Fruit fly (Drosophila melanogaster) S2 (cell line): Measurements from ENCODE around the gene orb2.

ENCODE experiments used
- CG8478 ChIP-seq: fragments of >200 bp; optimal IDR thresholded peaks from 2 replicates; lab custom pipeline; 2018
- CTCF ChIP-seq, 2 experiments: fragments of >200 bp; optimal IDR thresholded peaks; 2 replicates each; lab custom pipeline; 2018

orb2 gene

DNA sequence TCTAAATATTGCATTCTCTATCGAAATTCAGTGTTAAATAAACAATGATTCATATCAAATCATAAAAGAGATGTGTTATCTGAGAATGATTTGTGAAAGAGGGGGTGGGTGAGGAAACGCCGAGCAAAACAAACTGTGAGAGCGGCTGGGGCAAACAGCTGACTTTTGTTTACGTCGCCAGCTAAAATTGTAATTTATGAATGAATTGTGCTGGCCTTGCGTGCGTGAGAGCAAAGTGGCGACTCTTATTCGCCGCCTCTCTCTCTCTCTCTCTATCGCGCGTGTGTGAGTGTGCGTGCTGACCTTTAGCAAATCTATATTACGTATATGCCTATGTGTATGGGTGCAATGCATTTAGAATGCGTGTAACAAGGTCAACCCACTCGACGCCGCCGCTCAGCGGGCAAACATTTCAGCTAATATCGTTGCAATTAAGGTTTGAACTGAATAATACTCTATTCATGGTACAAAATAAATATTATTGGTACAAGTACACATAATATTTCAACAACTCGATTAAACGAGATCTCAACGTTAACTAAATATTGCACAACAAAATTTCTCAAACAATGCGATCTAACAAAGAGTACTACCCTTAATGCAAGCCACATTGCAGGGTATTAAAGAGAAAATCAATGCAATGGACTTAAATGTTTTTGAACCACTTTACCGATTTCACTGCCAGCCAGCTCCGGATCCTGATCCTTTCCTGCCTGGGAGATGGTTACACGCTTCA, 24.6 kb upstream of the orb2 start:
- TF ChIP-seq CG8478 (lab: Kevin White, UChicago) (no peak), CTCF (optimal IDR thresholded peaks at IDR 0.05; lab: Kevin White, UChicago) (no peak)

DNA sequence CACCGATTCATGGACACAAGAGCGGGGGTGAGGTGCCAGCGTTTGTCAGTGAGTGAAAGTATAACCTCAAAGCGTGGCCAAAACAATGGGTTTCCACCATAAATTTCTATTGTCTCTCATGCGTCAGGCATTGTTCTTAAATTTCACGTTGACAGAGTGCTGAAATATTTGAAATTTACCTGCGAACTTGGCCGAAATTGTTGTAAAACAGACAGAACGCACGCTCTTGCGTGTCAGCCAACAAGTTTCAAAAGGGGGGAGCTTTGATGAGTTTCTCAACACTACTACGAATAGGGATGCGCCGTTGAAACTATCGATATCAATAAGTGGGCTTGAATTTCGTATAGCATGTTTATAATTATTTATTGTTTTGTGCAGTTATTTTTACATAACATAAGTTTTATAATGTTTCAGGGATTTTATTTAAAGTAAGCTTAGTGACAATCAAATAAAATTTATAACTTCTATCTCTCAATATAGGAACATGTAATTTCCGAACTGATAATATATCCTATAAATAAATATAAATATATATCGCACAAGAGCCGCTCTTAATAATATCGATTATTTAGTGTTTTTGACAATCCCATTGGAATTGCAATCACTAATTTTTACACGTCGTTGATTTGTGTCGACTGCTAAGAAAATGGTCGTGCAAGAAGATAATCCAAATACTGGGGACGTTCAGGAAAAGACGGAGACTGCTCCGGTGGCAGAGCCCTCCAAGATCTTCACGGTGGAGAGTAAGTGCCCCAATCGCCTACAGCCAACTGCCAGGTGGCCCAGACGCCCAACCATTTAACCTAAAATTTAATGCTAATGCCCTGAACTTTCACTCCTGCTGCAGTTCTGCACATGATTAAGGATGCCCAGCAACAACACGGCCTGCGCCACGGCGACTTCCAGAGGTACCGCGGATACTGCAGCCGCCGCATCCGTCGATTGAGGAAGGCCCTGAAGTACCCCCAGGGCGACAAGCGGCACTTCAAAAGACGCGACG, 20.5 kb upstream of the orb2 start, which contains the start of the genes pix and Srp68:
Gene pix (minus strand): TSS at position 288 of the 1,000 bp plus-strand sequence.
Gene Srp68 (plus strand): TSS at position 569 of the 1,000 bp plus-strand sequence.
- TF ChIP-seq CG8478 (lab: Kevin White, UChicago) (no peak), CTCF (optimal IDR thresholded peaks at IDR 0.05; lab: Kevin White, UChicago) (no peak)

DNA sequence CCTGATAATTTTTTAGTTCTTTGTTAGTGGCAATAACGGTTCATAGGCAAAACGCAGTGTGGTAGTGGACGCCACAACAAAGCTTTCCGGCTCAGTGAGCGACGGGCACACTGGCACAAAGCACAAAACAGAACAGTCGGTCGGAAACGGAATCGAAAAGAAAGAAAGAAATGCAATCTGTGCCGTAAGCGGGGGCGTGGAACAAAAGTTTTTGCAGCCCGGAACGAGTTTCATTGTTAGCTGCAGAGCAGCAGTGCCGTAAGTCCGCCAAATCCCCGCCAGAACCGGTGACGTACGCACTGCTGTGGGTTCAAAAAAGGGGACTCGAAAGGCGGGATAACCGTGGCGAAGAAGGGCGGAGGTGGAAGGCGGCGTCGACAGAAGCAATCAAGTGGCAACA, 14.2 kb upstream of the orb2 start, which contains the start of gene CG5026:
Gene CG5026 (plus strand): TSS at position 92 of the 400 bp plus-strand sequence.
- TF ChIP-seq CG8478 (lab: Kevin White, UChicago) = no peak
- TF ChIP-seq CTCF (optimal IDR thresholded peaks at IDR 0.05; lab: Kevin White, UChicago) = no peak

DNA sequence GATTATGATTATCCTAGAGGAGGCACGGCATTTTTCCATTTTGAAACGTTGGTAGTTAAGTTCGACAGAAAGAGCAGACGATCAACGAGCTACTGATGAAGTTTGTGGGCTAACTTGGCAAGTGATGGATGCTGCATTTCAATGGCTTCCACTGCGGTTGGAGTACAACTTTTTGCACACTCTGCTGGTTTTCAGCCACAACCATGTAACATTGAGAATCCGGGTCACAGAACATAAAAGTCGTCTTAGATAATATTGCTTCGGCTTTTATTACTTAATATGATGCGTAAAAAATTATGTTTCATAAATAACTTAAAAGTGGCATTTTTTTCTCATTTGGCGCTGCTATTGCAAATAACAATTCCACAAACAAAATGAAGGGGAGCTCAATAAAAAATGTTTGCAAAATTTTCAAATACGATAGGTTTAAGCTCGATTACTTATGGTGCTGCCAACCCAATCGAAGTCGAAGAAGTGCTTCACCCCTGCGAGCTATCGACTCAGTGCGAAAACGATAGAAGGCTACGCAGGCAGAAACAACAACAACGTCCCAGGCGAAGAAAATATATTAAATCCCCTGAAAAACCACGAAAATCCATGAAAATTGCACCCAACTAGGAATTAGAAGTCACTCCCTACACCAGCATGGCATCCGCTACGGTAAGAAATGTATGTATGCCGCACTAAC, 12.2 kb upstream of the orb2 start, which contains the start of the genes CG5653 and CG5021:
Gene CG5653 (minus strand): TSS at position 51 of the 688 bp plus-strand sequence.
Gene CG5021 (plus strand): TSS at position 506 of the 688 bp plus-strand sequence.
- TF ChIP-seq CG8478 (lab: Kevin White, UChicago) = no peak
- no peak for TF ChIP-seq CTCF (optimal IDR thresholded peaks at IDR 0.05; lab: Kevin White, UChicago)

DNA sequence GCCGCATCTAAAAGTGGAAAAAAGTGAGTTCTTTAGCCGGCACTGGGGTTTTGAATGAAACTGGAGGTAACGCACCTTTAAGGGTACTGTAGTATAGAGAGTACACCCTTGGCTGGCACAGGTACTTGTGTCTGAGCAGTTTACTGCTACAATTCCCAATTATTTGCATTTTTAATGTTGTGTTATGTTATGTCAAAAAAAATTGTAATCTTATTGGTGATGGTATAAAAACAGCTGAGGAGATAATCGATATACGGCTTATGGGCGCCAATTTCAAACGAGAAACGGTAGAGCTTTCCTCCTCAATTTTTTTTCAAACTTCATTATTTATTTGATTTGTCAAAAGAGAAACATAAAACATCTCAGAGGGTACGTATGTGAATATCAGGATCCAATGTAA, 10.2 kb upstream of the orb2 start, which contains the start of gene ValRS-m:
Gene ValRS-m (minus strand): TSS at position 312 of the 400 bp plus-strand sequence.
- TF ChIP-seq CG8478 (lab: Kevin White, UChicago) (no peak), CTCF (optimal IDR thresholded peaks at IDR 0.05; lab: Kevin White, UChicago) (no peak)

DNA sequence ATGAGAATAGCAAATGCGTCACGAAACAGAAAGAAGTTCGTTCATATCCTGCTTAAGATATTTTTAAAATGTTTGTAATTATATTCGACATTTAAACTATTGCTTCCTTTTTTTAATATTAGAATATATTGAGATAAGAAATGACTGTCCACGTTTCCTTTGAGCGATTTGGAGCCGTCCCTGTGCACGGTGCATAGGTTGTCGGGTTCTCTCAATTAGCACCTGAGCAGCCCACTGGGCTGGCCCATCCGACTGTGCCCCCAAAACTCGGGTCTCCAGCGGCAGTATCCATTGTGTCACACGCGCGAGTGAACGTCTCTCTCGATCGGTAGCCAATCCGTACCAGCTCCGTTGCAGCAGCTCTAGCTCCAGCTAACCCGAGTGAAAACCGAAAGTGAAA, 4.3 kb upstream of the orb2 start, which contains the start of gene CG13313:
Gene CG13313 (plus strand): TSS at position 301 of the 400 bp plus-strand sequence.
- TF ChIP-seq CTCF (optimal IDR thresholded peaks at IDR 0.05; lab: Kevin White, UChicago) (no peak), CG8478 (lab: Kevin White, UChicago) (no peak)

DNA sequence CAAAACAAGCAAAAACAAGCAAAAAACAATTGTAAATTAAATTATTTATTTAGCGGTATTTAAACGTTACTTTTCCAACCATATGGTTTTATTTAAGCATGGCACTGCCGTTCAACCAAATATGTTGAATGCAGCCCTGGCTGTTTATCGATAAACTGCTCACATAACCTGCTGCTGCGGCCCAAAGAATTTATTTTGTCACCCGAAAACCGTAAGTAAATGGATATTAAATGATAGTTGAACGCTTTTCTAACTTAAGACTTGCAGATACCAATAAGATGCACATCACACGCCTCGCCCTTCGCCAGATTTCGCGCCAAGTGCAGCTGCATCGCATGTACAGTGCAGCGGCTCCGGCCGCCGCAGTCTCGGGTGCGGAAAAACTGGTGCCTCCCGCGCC, 2.4 kb upstream of the orb2 start, which contains the start of gene mRpL12:
Gene mRpL12 (plus strand): TSS at position 123 of the 400 bp plus-strand sequence.
- TF ChIP-seq CG8478 (lab: Kevin White, UChicago) = no peak
- no peak for TF ChIP-seq CTCF (optimal IDR thresholded peaks at IDR 0.05; lab: Kevin White, UChicago)

DNA sequence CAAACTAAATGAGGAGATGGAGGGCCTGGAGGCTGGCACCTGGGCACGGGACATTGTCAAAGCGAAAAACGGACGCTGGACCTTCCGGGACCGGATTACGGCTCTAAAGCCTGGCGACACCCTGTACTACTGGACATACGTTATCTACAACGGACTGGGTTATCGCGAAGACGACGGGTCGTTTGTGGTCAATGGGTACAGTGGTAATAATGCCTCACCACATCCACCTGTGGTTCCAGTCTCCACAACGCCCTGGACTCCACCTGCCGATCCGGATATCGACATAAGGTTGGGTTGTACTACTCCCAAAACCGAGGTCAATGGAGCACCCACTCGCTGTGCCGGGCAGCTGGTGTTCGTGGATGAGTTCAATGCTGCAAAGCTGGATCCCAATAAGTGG, 936 bp upstream of the orb2 start:
- TF ChIP-seq CG8478 (lab: Kevin White, UChicago) (no peak), CTCF (optimal IDR thresholded peaks at IDR 0.05; lab: Kevin White, UChicago) (no peak)

DNA sequence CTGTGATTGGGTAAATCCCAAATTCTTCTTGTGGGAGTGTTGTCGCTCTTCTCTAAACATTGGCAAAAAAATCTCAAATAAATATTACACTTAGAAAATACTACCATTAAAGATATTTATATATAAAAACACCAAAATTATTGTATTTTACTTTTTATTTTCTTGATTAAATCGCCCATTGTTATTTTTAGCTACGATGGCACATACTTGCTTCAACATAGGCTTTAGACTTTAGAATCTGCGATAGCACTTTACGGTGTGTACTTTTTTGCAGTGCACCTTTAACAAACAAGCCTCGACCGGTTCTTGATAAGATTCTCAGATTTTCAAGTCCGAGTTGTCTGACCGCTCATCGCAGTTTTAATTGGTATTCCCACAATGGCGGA, 378 bp upstream of the orb2 start, which contains the start of gene GNBP3:
Gene GNBP3 (plus strand): TSS at position 374 of the 386 bp plus-strand sequence.
- no peak for TF ChIP-seq CG8478 (lab: Kevin White, UChicago)
- TF ChIP-seq CTCF (optimal IDR thresholded peaks at IDR 0.05; lab: Kevin White, UChicago) = no peak

DNA sequence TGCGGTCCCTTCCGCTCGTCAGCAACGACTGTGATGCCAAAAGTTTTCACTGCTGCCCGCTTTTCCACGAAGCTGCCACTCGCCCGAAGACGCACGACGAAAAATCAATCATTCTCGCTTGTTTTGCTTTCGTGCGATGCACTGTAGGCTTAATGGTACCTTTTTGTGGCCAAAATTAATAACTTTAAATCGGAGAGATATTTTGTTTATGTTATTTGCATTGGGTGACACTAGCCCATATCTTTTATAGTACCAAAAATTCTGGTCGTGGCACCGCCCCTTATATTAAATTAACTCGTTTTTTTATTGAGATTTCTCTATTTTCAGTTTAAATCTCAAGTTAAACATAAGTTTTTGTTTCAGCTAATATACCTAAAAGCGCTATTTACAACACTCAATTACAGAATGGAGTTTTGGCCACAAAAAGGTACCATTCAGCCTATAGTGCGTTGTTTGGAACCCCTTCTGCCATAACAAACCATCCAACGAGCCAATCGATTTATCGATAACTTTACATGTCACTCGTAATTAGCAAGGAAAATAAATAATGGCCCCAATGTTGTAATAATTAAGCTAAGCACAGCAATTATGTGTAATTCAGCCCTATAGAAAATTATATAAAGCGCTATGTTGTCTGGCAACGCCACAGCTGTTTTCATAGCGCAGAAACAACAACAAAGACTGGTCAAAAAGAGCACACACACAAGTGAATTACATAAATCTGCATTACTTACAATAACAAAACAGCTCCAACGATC, 885 bp downstream of the orb2 start:
- no peak for TF ChIP-seq CTCF (optimal IDR thresholded peaks at IDR 0.05; lab: Kevin White, UChicago)
- TF ChIP-seq CG8478 (lab: Kevin White, UChicago) = no peak

DNA sequence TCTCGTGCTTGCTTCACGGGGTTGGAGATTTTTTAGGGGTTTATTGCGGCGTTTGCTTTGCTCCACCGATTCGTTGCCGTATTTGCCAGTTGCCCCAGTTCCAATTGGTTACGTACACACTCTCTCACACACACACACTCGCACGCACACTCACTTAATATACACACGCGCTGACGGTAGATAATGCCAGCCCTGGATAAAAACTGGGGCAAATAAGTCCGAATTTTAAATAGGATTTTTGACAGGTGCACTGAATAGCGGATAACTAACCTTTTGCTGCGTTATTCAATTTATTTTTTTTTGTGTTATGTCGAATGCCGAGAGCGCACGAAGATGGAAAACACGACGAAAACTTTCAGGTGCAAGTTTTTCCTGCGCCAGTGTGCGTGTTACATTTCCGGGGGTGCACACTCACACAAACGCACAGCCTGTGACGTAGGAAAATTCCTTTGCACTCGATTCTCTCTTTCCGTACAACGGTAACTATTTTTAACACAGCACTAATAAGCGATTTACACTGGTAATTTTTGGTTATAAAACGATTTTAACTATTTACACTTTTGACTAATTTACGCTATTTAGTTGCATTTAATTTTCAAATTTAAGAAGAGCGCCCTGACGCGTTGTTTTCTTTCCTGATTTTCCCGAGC, 1.6 kb downstream of the orb2 start:
- TF ChIP-seq CG8478 (lab: Kevin White, UChicago) (no peak), CTCF (optimal IDR thresholded peaks at IDR 0.05; lab: Kevin White, UChicago) (no peak)

DNA sequence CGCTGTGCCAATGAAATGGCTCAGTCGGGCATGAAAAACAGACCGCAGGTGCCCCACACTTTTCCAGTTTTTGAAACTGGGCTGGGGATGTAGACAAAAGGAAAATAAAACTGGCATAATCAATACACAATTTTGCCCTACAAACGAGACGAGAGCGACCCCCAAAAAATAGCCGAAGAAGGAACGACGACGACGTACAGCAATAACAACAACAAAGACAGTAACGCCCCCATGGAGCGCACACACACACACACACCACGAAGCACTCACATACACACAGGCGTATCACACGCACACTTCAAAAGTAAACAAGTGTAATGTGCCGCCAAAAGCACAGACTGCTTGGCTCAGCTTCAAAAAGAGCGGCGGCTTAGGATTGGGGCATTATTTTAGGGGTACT, 2.8 kb downstream of the orb2 start:
- TF ChIP-seq CTCF (optimal IDR thresholded peaks at IDR 0.05; lab: Kevin White, UChicago) = no peak

DNA sequence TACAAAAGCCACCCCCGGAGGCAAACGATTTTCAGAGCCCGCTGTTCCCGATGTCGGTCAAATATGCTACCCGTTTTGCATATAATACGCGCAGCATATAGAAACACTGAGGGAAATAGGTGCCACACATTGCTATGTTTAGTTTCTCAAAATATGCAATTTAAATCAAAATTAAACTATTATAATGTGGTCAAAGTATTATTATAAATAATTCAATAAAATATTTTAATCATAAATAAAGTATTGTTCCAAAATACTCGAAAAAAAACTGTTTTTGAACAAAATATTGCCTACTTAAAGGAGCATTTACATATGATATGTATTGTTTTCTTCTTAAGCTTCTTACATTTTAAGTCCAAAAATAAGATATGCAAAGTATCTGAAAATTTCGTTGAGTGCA, 3.3 kb downstream of the orb2 start:
- TF ChIP-seq CTCF (optimal IDR thresholded peaks at IDR 0.05; lab: Kevin White, UChicago) (no peak), CG8478 (lab: Kevin White, UChicago) (no peak)
